Worm (Caenorhabditis elegans) whole organism, mixed stage, embryonic: ENCODE data around the gene sre-35.
A peak's percentile ranks its signal among the peaks of the same experiment; 100 is the strongest.

Experiments used
- M03D4.4 ChIP-seq: sonication (generic microtip); optimal IDR thresholded peaks from 2 replicates; lab custom pipeline; 2017; ENCODE audit warnings: mild to moderate bottlenecking, missing genetic modification characterization, missing compliant biosample characterization
- bed-3 ChIP-seq: fragments of 200-800 bp; sonication (Bioruptor generic); optimal IDR thresholded peaks from 3 replicates; lab custom pipeline; 2018; ENCODE audit warnings: mild to moderate bottlenecking, missing genetic modification characterization, moderate library complexity, missing compliant biosample characterization
- blmp-1 ChIP-seq: fragments of 150-350 bp; optimal IDR thresholded peaks from 2 replicates; lab custom pipeline; 2014; ENCODE audit warnings: missing biosample characterization, missing genetic modification characterization
- ceh-39 ChIP-seq: fragments of 150-350 bp; optimal IDR thresholded peaks from 2 replicates; lab custom pipeline; 2014; ENCODE audit warnings: missing biosample characterization, missing genetic modification characterization
- ceh-43 ChIP-seq: fragments of 200-800 bp; sonication (Bioruptor generic); optimal IDR thresholded peaks from 2 replicates; lab custom pipeline; 2018; ENCODE audit warnings: mild to moderate bottlenecking, missing genetic modification characterization, moderate library complexity, missing compliant biosample characterization
- ceh-83 ChIP-seq: fragments of 200-800 bp; sonication (Bioruptor generic); optimal IDR thresholded peaks from 2 replicates; lab custom pipeline; 2018; ENCODE audit warnings: mild to moderate bottlenecking, missing genetic modification characterization, missing compliant biosample characterization
- ces-1 ChIP-seq: fragments of 150-350 bp; optimal IDR thresholded peaks from 2 replicates; lab custom pipeline; 2014; ENCODE audit warnings: missing biosample characterization, missing genetic modification reagents, missing genetic modification characterization
- cnd-1 ChIP-seq: fragments of 200-800 bp; sonication (Bioruptor generic); optimal IDR thresholded peaks from 2 replicates; lab custom pipeline; 2018; ENCODE audit warnings: mild to moderate bottlenecking, missing genetic modification characterization, missing compliant biosample characterization
- drap-1 ChIP-seq: fragments of 200-800 bp; sonication (Bioruptor generic); optimal IDR thresholded peaks from 3 replicates; lab custom pipeline; 2018; ENCODE audit warnings: mild to moderate bottlenecking, missing genetic modification characterization, missing compliant biosample characterization
- elt-1 ChIP-seq: sonication (generic microtip); optimal IDR thresholded peaks from 2 replicates; lab custom pipeline; 2017; ENCODE audit warnings: missing genetic modification characterization, mild to moderate bottlenecking, missing compliant biosample characterization, antibody characterized with exemption, moderate library complexity, borderline replicate concordance; ENCODE audit not compliant: insufficient read depth
- elt-3 ChIP-seq: fragments of 150-350 bp; optimal IDR thresholded peaks from 2 replicates; lab custom pipeline; 2014; ENCODE audit warnings: missing biosample characterization, missing genetic modification characterization
- flh-1 ChIP-seq: fragments of 200-800 bp; sonication (Bioruptor generic); optimal IDR thresholded peaks from 2 replicates; lab custom pipeline; 2018; ENCODE audit warnings: mild to moderate bottlenecking, missing genetic modification characterization, moderate library complexity, missing compliant biosample characterization
- ham-2 ChIP-seq: fragments of 200-800 bp; sonication (Bioruptor generic); optimal IDR thresholded peaks from 2 replicates; lab custom pipeline; 2018; ENCODE audit warnings: mild to moderate bottlenecking, missing genetic modification characterization, missing compliant biosample characterization
- hlh-1 ChIP-seq: fragments of 150-350 bp; optimal IDR thresholded peaks from 2 replicates; lab custom pipeline; 2014; ENCODE audit warnings: missing biosample characterization, missing genetic modification reagents, missing genetic modification characterization
- lin-13 ChIP-seq: fragments of 150-350 bp; optimal IDR thresholded peaks from 2 replicates; lab custom pipeline; 2014; ENCODE audit warnings: missing biosample characterization, missing genetic modification characterization
- lin-32 ChIP-seq: fragments of 200-800 bp; sonication (Bioruptor generic); optimal IDR thresholded peaks from 2 replicates; lab custom pipeline; 2018; ENCODE audit warnings: mild to moderate bottlenecking, missing genetic modification characterization, missing compliant biosample characterization
- lsy-2 ChIP-seq: fragments of 150-350 bp; optimal IDR thresholded peaks from 2 replicates; lab custom pipeline; 2014; ENCODE audit warnings: missing biosample characterization, missing genetic modification characterization
- mab-5 ChIP-seq: fragments of 150-350 bp; optimal IDR thresholded peaks from 2 replicates; lab custom pipeline; 2014; ENCODE audit warnings: missing biosample characterization, missing genetic modification characterization
- mep-1 ChIP-seq: fragments of 150-350 bp; optimal IDR thresholded peaks from 2 replicates; lab custom pipeline; 2017; ENCODE audit warnings: missing biosample characterization, missing genetic modification reagents, missing genetic modification characterization, inconsistent platforms
- mls-2 ChIP-seq: sonication (generic microtip); optimal IDR thresholded peaks from 2 replicates; lab custom pipeline; 2016; ENCODE audit warnings: mild to moderate bottlenecking, missing genetic modification characterization, moderate library complexity, missing compliant biosample characterization
- nhr-12 ChIP-seq: fragments of 150-350 bp; optimal IDR thresholded peaks from 2 replicates; lab custom pipeline; 2014; ENCODE audit warnings: missing biosample characterization, missing genetic modification characterization
- nhr-2 ChIP-seq: fragments of 150-350 bp; optimal IDR thresholded peaks from 2 replicates; lab custom pipeline; 2014; ENCODE audit warnings: missing biosample characterization, missing genetic modification characterization
- nhr-237 ChIP-seq: fragments of 150-350 bp; optimal IDR thresholded peaks from 2 replicates; lab custom pipeline; 2014; ENCODE audit warnings: missing biosample characterization, missing genetic modification characterization
- nhr-28 ChIP-seq: fragments of 150-350 bp; optimal IDR thresholded peaks from 2 replicates; lab custom pipeline; 2014; ENCODE audit warnings: missing biosample characterization, missing genetic modification characterization
- nhr-76 ChIP-seq: sonication (generic microtip); optimal IDR thresholded peaks from 2 replicates; lab custom pipeline; 2017; ENCODE audit warnings: missing biosample characterization, missing genetic modification characterization
- pha-4 ChIP-seq: fragments of 150-350 bp; optimal IDR thresholded peaks from 2 replicates; lab custom pipeline; 2018; ENCODE audit warnings: missing biosample characterization, missing genetic modification reagents, missing genetic modification characterization
- sem-2 ChIP-seq: fragments of 200-800 bp; sonication (Bioruptor generic); optimal IDR thresholded peaks from 2 replicates; lab custom pipeline; 2018; ENCODE audit warnings: mild to moderate bottlenecking, missing genetic modification characterization, missing compliant biosample characterization
- snpc-4 ChIP-seq: fragments of 150-350 bp; optimal IDR thresholded peaks from 2 replicates; lab custom pipeline; 2014; ENCODE audit warnings: missing biosample characterization, missing genetic modification characterization
- sptf-1 ChIP-seq: sonication (generic microtip); optimal IDR thresholded peaks from 2 replicates; lab custom pipeline; 2017; ENCODE audit warnings: mild to moderate bottlenecking, missing genetic modification characterization, moderate library complexity, missing compliant biosample characterization
- tbx-8 ChIP-seq: fragments of 200-800 bp; sonication (Bioruptor generic); optimal IDR thresholded peaks from 2 replicates; lab custom pipeline; 2018; ENCODE audit warnings: mild to moderate bottlenecking, missing genetic modification characterization, moderate library complexity, missing compliant biosample characterization
- unc-120 ChIP-seq: sonication (generic microtip); optimal IDR thresholded peaks from 2 replicates; lab custom pipeline; 2017; ENCODE audit warnings: missing genetic modification characterization, missing compliant biosample characterization; ENCODE audit not compliant: poor library complexity, severe bottlenecking
- unc-39 ChIP-seq: fragments of 150-350 bp; optimal IDR thresholded peaks from 2 replicates; lab custom pipeline; 2014; ENCODE audit warnings: missing biosample characterization, missing genetic modification characterization
- unc-62 ChIP-seq: fragments of 150-350 bp; optimal IDR thresholded peaks from 2 replicates; lab custom pipeline; 2014; ENCODE audit warnings: missing biosample characterization, missing genetic modification reagents, missing genetic modification characterization
- zip-8 ChIP-seq: fragments of 150-350 bp; optimal IDR thresholded peaks from 2 replicates; lab custom pipeline; 2014; ENCODE audit warnings: missing biosample characterization, missing genetic modification characterization
- ztf-11 ChIP-seq: fragments of 150-350 bp; optimal IDR thresholded peaks from 2 replicates; lab custom pipeline; 2014; ENCODE audit warnings: missing biosample characterization, missing genetic modification characterization

Gene sre-35

DNA sequence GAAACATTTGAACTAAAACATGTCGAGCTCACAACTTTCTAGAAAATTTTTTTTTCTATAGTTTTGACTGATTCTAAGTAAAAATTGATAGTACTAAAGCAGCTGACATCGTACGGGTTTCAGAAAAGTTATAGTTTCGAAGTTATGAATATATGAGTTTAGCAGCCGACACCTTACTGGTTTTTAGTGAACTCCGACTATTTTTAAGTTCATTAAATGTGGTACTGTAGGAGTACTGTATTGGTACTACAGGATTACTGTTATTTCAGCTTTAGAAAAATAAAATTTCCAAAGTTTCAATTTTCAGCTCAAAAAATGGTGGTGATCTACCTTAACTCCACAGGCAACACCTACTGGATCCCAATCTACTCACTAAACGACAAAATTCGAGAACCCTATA, 12.9 kb upstream of the sre-35 start, which contains the start of gene sre-37:
Gene sre-37 (plus strand): TSS at position 301 of the 400 bp plus-strand sequence.
- TF ChIP-seq nhr-28 (tag; lab: Kevin White, UChicago) (no peak), flh-1 (GFP tag; lab: Kevin White, UChicago) (no peak), unc-39 (tag; lab: Kevin White, UChicago) (no peak), zip-8 (tag; lab: Kevin White, UChicago) (no peak), unc-62 (GFP tag; lab: Kevin White, UChicago) (no peak), ceh-39 (tag; lab: Kevin White, UChicago) (no peak), hlh-1 (no peak), lin-32 (GFP tag; lab: Kevin White, UChicago) (no peak), mab-5 (no peak), sptf-1 (no peak), ces-1 (GFP tag; lab: Kevin White, UChicago) (no peak)

DNA sequence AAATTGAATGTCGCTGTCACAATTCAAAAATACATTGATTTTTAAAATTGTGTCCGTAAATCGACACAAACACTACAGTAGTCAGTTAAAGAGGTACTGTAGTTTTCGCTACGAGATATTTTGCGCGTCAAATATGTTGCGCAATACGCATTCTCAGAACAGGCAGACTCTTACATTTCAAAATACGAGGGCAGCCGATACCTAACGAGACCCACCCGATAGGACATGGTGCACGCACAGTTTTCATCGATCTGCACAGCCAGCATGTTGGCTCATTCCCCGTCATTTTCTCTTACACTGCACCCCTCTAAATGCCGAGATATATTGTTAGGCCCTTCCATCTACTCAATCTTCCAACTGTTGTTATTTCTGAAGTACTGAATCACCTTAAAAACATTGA, 9.6 kb upstream of the sre-35 start, which contains the start of gene F15A4.2:
Gene F15A4.2 (plus strand): TSS at position 301 of the 400 bp plus-strand sequence.
- TF ChIP-seq lsy-2 (tag; lab: Kevin White, UChicago) (peak; percentile 12), ceh-39 (tag; lab: Kevin White, UChicago) (peak; percentile 66), zip-8 (tag; lab: Kevin White, UChicago) (peak; percentile 29), mep-1 (tag; lab: Kevin White, UChicago) (no peak)

DNA sequence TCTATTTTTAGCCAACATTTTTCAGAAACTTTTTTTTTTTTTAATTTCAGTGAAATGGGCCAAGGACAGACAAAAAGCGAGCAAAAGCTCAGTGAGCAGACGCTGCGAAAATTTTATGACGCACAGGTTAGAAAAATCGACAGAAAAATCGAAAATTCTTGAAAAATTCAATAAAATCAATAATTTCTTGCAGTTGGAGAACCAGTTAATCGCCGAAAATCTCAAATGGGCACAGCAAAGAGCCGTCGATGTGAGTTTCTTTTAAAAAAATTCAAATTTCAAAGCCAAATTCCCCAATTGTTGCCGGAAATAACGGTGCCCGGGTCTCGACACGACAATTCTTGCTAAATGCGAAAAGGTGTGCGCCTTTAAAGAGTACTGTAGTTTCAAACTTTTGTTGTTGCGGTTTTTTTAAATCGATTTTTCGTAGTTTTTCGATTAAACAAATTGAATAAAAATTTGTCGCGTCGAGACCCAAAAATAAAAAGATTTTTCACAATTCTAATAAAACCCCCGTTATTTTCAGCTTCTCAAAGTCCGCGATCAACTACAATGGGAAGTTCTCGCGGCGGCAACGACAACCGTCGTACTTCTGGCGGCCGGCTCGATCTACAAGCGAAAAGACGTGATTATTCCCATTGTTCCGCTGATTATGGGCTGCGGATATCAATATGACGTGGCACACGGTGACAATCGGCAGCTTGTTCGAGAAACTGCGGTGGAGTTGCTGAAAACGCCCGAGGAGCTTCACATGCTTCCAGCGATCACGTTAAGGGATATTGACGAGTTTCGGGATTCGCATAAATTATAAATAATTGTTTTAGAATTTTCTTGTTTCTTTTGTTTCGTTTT, 8.2 kb upstream of the sre-35 start, which contains the start of gene tag-280:
Gene tag-280 (plus strand): TSS at position 51 of the 852 bp plus-strand sequence.
- no peak for TF ChIP-seq ham-2
- TF ChIP-seq unc-62 (GFP tag; lab: Kevin White, UChicago): no peak
- TF ChIP-seq elt-1 (tag; lab: Kevin White, UChicago): no peak
- TF ChIP-seq sem-2: no peak
- no peak for TF ChIP-seq lin-13
- no peak for TF ChIP-seq ces-1 (GFP tag; lab: Kevin White, UChicago)
- TF ChIP-seq lin-32 (GFP tag; lab: Kevin White, UChicago): no peak
- no peak for TF ChIP-seq lsy-2 (tag; lab: Kevin White, UChicago)
- TF ChIP-seq tbx-8 (GFP tag; lab: Kevin White, UChicago): no peak
- TF ChIP-seq bed-3 (GFP tag; lab: Kevin White, UChicago): no peak
- no peak for TF ChIP-seq drap-1 (GFP tag; lab: Kevin White, UChicago)
- TF ChIP-seq mep-1 (tag; lab: Kevin White, UChicago): no peak
- no peak for TF ChIP-seq pha-4 (tag; lab: Kevin White, UChicago)
- TF ChIP-seq unc-120: no peak
- no peak for TF ChIP-seq M03D4.4
- no peak for TF ChIP-seq blmp-1 (tag; lab: Kevin White, UChicago)
- TF ChIP-seq cnd-1: no peak
- no peak for TF ChIP-seq nhr-237

DNA sequence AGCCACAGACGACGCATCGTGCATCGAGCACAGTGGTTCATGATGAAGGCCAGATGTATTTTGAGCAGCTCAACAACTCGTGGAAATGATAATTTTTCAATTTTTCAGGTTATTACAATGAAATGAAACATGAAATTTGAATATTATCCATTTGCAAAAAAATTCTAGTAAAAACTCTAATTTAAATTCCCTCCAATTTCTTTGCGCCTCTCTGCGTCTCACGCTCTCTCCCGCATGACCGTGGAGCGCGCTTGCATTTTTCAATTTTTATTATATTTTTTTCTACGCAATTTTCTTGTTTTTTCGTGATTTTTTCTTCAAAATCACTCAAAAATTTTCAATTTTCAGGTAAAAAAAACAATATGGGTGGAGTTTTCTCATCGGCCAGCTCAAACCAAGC, 6.8 kb upstream of the sre-35 start, which contains the start of gene tag-281:
Gene tag-281 (plus strand): TSS at position 340 of the 400 bp plus-strand sequence.
- TF ChIP-seq hlh-1: no peak
- TF ChIP-seq tbx-8 (GFP tag; lab: Kevin White, UChicago): no peak
- no peak for TF ChIP-seq sem-2
- peak; percentile 70 for TF ChIP-seq ces-1 (GFP tag; lab: Kevin White, UChicago)
- no peak for TF ChIP-seq elt-3 (tag; lab: Kevin White, UChicago)
- no peak for TF ChIP-seq cnd-1
- TF ChIP-seq unc-39 (tag; lab: Kevin White, UChicago): no peak
- peak; percentile 38 for TF ChIP-seq nhr-2 (tag; lab: Kevin White, UChicago)
- no peak for TF ChIP-seq mab-5
- peak; percentile 54 for TF ChIP-seq nhr-237
- peak; percentile 17 for TF ChIP-seq pha-4 (tag; lab: Kevin White, UChicago)
- peak; percentile 82 for TF ChIP-seq lsy-2 (tag; lab: Kevin White, UChicago)
- TF ChIP-seq M03D4.4: no peak
- no peak for TF ChIP-seq bed-3 (GFP tag; lab: Kevin White, UChicago)
- peak; percentile 25 for TF ChIP-seq sptf-1
- no peak for TF ChIP-seq nhr-76 (tag; lab: Kevin White, UChicago)
- TF ChIP-seq unc-62 (GFP tag; lab: Kevin White, UChicago): no peak
- TF ChIP-seq lin-32 (GFP tag; lab: Kevin White, UChicago): no peak
- TF ChIP-seq snpc-4 (tag; lab: Kevin White, UChicago): no peak
- no peak for TF ChIP-seq elt-1 (tag; lab: Kevin White, UChicago)
- TF ChIP-seq mls-2 (tag; lab: Kevin White, UChicago): no peak
- no peak for TF ChIP-seq unc-120
- peak; percentile 72 for TF ChIP-seq mep-1 (tag; lab: Kevin White, UChicago)
- no peak for TF ChIP-seq nhr-12 (tag; lab: Kevin White, UChicago)
- no peak for TF ChIP-seq ceh-83
- peak; percentile 37 for TF ChIP-seq ceh-39 (tag; lab: Kevin White, UChicago)
- TF ChIP-seq zip-8 (tag; lab: Kevin White, UChicago): no peak
- TF ChIP-seq blmp-1 (tag; lab: Kevin White, UChicago): no peak
- TF ChIP-seq nhr-28 (tag; lab: Kevin White, UChicago): no peak
- no peak for TF ChIP-seq drap-1 (GFP tag; lab: Kevin White, UChicago)
- TF ChIP-seq ztf-11 (tag; lab: Kevin White, UChicago): no peak
- no peak for TF ChIP-seq flh-1 (GFP tag; lab: Kevin White, UChicago)
- TF ChIP-seq ham-2: no peak
- TF ChIP-seq ceh-43: no peak
- TF ChIP-seq lin-13: peak; percentile 9
